Fruit fly (Drosophila melanogaster): ENCODE data around the gene CG42637.

Gene CG42637

dm6 chr3L:19699651-19700050, 93.7 kb downstream of the CG42637 start:
- no peak for TF ChIP-seq odd (GFP tag; optimal IDR thresholded peaks at IDR 0.05)
- peak; percentile 10 for TF ChIP-seq CG30403 (GFP tag; optimal IDR thresholded peaks at IDR 0.05)
- no peak for TF ChIP-seq Nf-YC (tag; optimal IDR thresholded peaks at IDR 0.05)
- TF ChIP-seq Pdp1 (GFP tag; optimal IDR thresholded peaks at IDR 0.05): peak in 1 of 2 experiments; percentile 2
- 0 out of 3 replicates have a peak, but pooled peaks have one; percentile 20 for TF ChIP-seq ase (GFP tag; IDR thresholded peaks at IDR 0.05)
- TF ChIP-seq Atf6 (GFP tag; IDR thresholded peaks at IDR 0.05): peak; percentile 23; the same call in 1 of the 2 replicates
- TF ChIP-seq Med (GFP tag): peak; percentile 60
- TF ChIP-seq CG3407 (GFP tag; optimal IDR thresholded peaks at IDR 0.05): no peak
- no peak for TF ChIP-seq CG2129 (GFP tag; IDR thresholded peaks at IDR 0.05; ENCODE audit: partially characterized antibody)
- no peak for TF ChIP-seq CG34422 (GFP tag; IDR thresholded peaks at IDR 0.05)
- TF ChIP-seq pzg (GFP tag; optimal IDR thresholded peaks at IDR 0.05): no peak
- TF ChIP-seq Lpt (GFP tag; optimal IDR thresholded peaks at IDR 0.05): no peak
- 0 out of 3 replicates have a peak, but pooled peaks have one; percentile 29 for TF ChIP-seq ken (GFP tag; IDR thresholded peaks at IDR 0.05)
- TF ChIP-seq Drgx (GFP tag; IDR thresholded peaks at IDR 0.05): peak; percentile 68
- TF ChIP-seq lmd (GFP tag; IDR thresholded peaks at IDR 0.05): peak; percentile 26; the same call in 1 of the 2 replicates
- no peak for TF ChIP-seq CG3847 (GFP tag; IDR thresholded peaks at IDR 0.05)
- TF ChIP-seq CG10366 (GFP tag; IDR thresholded peaks at IDR 0.05): 0 out of 2 replicates have a peak, but pooled peaks have one; percentile 18
- no peak for TF ChIP-seq CG8765 (GFP tag; IDR thresholded peaks at IDR 0.05)
- peak; percentile 48 for TF ChIP-seq CG14441 (GFP tag; IDR thresholded peaks at IDR 0.05)
- TF ChIP-seq esg (GFP tag; conservative IDR thresholded peaks at IDR 0.05): peak; percentile 27; the same call in 1 of the 2 replicates
- TF ChIP-seq grau (tag; optimal IDR thresholded peaks at IDR 0.05): peak; percentile 2
- TF ChIP-seq CG15269 (tag; optimal IDR thresholded peaks at IDR 0.05): peak; percentile 14
- no peak for TF ChIP-seq CG12744 (GFP tag; optimal IDR thresholded peaks at IDR 0.05)
- TF ChIP-seq lab (GFP tag; optimal IDR thresholded peaks at IDR 0.05): peak; percentile 18
- no peak for TF ChIP-seq schlank (tag; optimal IDR thresholded peaks at IDR 0.05)
- peak; percentile 20 for TF ChIP-seq CG2120 (GFP tag; optimal IDR thresholded peaks at IDR 0.05)
- peak; percentile 11 for TF ChIP-seq Xbp1 (GFP tag; optimal IDR thresholded peaks at IDR 0.05)
- no peak for TF ChIP-seq lbe (GFP tag; optimal IDR thresholded peaks at IDR 0.05)
- no peak for TF ChIP-seq CrebB (tag; optimal IDR thresholded peaks at IDR 0.05)
- no peak for TF ChIP-seq ro (GFP tag; IDR thresholded peaks at IDR 0.05)
- peak; percentile 27; the same call in 1 of the 2 replicates for TF ChIP-seq vvl (GFP tag; IDR thresholded peaks at IDR 0.05)
- TF ChIP-seq H2.0 (GFP tag; IDR thresholded peaks at IDR 0.05): peak; percentile 22; the same call in 1 of the 2 replicates
- TF ChIP-seq CG14050 (GFP tag; IDR thresholded peaks at IDR 0.05): 0 out of 3 replicates have a peak, but pooled peaks have one; percentile 10
- peak in 1 of 2 experiments; percentile 20 for TF ChIP-seq Hr51 (GFP tag; optimal IDR thresholded peaks at IDR 0.05)
- no peak for TF ChIP-seq mirr (GFP tag; optimal IDR thresholded peaks at IDR 0.05)
- no peak for TF ChIP-seq wek (GFP tag; optimal IDR thresholded peaks at IDR 0.05)
- peak; percentile 34 for TF ChIP-seq CG4424 (GFP tag; optimal IDR thresholded peaks at IDR 0.05)
- TF ChIP-seq Adf1 (GFP tag; IDR thresholded peaks at IDR 0.05): no peak
- TF ChIP-seq btn (GFP tag; optimal IDR thresholded peaks at IDR 0.05): no peak
- peak; percentile 6 for TF ChIP-seq sens (GFP tag)
- no peak for TF ChIP-seq CG1602 (GFP tag; optimal IDR thresholded peaks at IDR 0.05)
- TF ChIP-seq CG3281 (GFP tag; optimal IDR thresholded peaks at IDR 0.05): peak; percentile 17
- no peak for TF ChIP-seq Mes4 (GFP tag; optimal IDR thresholded peaks at IDR 0.05)
- peak; percentile 33 for TF ChIP-seq dmrt99B (tag; optimal IDR thresholded peaks at IDR 0.05)
- 0 out of 3 replicates have a peak, but pooled peaks have one; percentile 23 for TF ChIP-seq C15 (GFP tag; IDR thresholded peaks at IDR 0.05)
- TF ChIP-seq stwl (tag; optimal IDR thresholded peaks at IDR 0.05): no peak
- TF ChIP-seq Abd-B (GFP tag; optimal IDR thresholded peaks at IDR 0.05): no peak
- TF ChIP-seq danr (GFP tag; IDR thresholded peaks at IDR 0.05): no peak
- TF ChIP-seq fu2 (GFP tag; optimal IDR thresholded peaks at IDR 0.05): no peak
- no peak for TF ChIP-seq Fer2 (tag; optimal IDR thresholded peaks at IDR 0.05)
- TF ChIP-seq CG11504 (tag; optimal IDR thresholded peaks at IDR 0.05): peak; percentile 29
